Worm (Caenorhabditis elegans) whole organism, midembryonic: ENCODE measurements around the gene acr-9.

Experiments used
- cog-1 ChIP-seq: sonication (generic microtip); optimal IDR thresholded peaks from 2 replicates; lab custom pipeline; 2016; ENCODE audit warnings: missing genetic modification characterization, missing compliant biosample characterization
- flt-1 ChIP-seq: fragments of 200-800 bp; sonication (Bioruptor generic); IDR thresholded peaks from 2 replicates; pipeline ENCODE4 v1.3.6; 2022; ENCODE audit warnings: missing genetic modification characterization, missing compliant biosample characterization
- klf-2 ChIP-seq: fragments of 200-800 bp; sonication (Bioruptor generic); conservative IDR thresholded peaks from 2 replicates; pipeline ENCODE4 v1.3.6; 2022; ENCODE audit warnings: missing genetic modification reagents, missing genetic modification characterization, missing compliant biosample characterization
- med-1 ChIP-seq: sonication (generic microtip); optimal IDR thresholded peaks from 2 replicates; lab custom pipeline; 2017; ENCODE audit warnings: missing genetic modification characterization, mild to moderate bottlenecking, missing compliant biosample characterization, antibody characterized with exemption, missing genetic modification reagents; ENCODE audit not compliant: insufficient read depth
- ref-1 ChIP-seq: fragments of 200-800 bp; sonication (Bioruptor generic); conservative IDR thresholded peaks from 2 replicates; pipeline ENCODE4 v1.3.6; 2022; ENCODE audit warnings: missing genetic modification reagents, missing genetic modification characterization, missing compliant biosample characterization
- tab-1 ChIP-seq: fragments of 200-800 bp; sonication (Bioruptor generic); IDR thresholded peaks from 2 replicates; pipeline ENCODE4 v1.3.6; 2022; ENCODE audit warnings: missing genetic modification characterization, missing compliant biosample characterization
- ztf-23 ChIP-seq: fragments of 200-800 bp; sonication (Bioruptor generic); IDR thresholded peaks from 2 replicates; pipeline ENCODE4 v1.3.6; 2022; ENCODE audit warnings: missing genetic modification reagents, missing genetic modification characterization, missing compliant biosample characterization
- ztf-29 ChIP-seq: fragments of 200-800 bp; sonication (Bioruptor generic); IDR thresholded peaks from 2 replicates; pipeline ENCODE4 v1.3.6; 2022; ENCODE audit warnings: missing genetic modification reagents, missing genetic modification characterization, missing compliant biosample characterization

- TF ChIP-seq ztf-23, result no peak
- TF ChIP-seq cog-1 (tag; lab: Kevin White, UChicago), result no peak
- TF ChIP-seq flt-1 (GFP tag; lab: Robert Waterston, UW), result no peak
- no peak for TF ChIP-seq tab-1
- no peak for TF ChIP-seq klf-2 (GFP tag; lab: Robert Waterston, UW)
- TF ChIP-seq ref-1 (GFP tag; lab: Robert Waterston, UW), result no peak
- no peak for TF ChIP-seq med-1 (GFP tag; lab: Kevin White, UChicago)
- TF ChIP-seq ztf-29 (GFP tag; lab: Robert Waterston, UW), result no peak
Observed at ce11 chrX:13603826-13604225, 42.9 kb downstream of the acr-9 start, which contains the start of gene F54B11.8.
